Worm (Caenorhabditis elegans) whole organism, L3 larva: ENCODE measurements around the gene mrpl-46.

Experiments
- R02D3.7 ChIP-seq: fragments of 150-350 bp; optimal IDR thresholded peaks from 2 replicates; lab custom pipeline; 2014; ENCODE audit warnings: missing biosample characterization, missing genetic modification characterization
- ZK546.5 ChIP-seq: sonication (generic microtip); optimal IDR thresholded peaks from 2 replicates; lab custom pipeline; 2017; ENCODE audit warnings: missing biosample characterization, missing genetic modification characterization
- ama-1 ChIP-seq: fragments of 150-350 bp; optimal IDR thresholded peaks from 2 replicates; lab custom pipeline; 2018
- ceh-16 ChIP-seq: sonication (generic microtip); optimal IDR thresholded peaks from 2 replicates; lab custom pipeline; 2017; ENCODE audit warnings: missing biosample characterization, missing genetic modification characterization
- ceh-28 ChIP-seq: fragments of 150-350 bp; optimal IDR thresholded peaks from 2 replicates; lab custom pipeline; 2014; ENCODE audit warnings: missing biosample characterization, missing genetic modification reagents, missing genetic modification characterization
- daf-12 ChIP-seq: fragments of 150-350 bp; optimal IDR thresholded peaks from 2 replicates; lab custom pipeline; 2014; ENCODE audit warnings: missing biosample characterization, missing genetic modification reagents, missing genetic modification characterization
- egl-27 ChIP-seq: sonication (generic microtip); optimal IDR thresholded peaks from 4 replicates; lab custom pipeline; 2017; ENCODE audit warnings: missing biosample characterization, missing genetic modification reagents, missing genetic modification characterization
- elt-1 ChIP-seq: fragments of 150-350 bp; optimal IDR thresholded peaks from 2 replicates; lab custom pipeline; 2014; ENCODE audit warnings: missing biosample characterization, missing genetic modification characterization
- elt-2 ChIP-seq: sonication (generic microtip); optimal IDR thresholded peaks from 2 replicates; lab custom pipeline; 2016; ENCODE audit warnings: missing genetic modification reagents, mild to moderate bottlenecking, missing genetic modification characterization, missing compliant biosample characterization
- elt-3 ChIP-seq, 3 experiments: fragments of 150-350 bp in 1 of 3; sonication (generic microtip) in 2 of 3; optimal IDR thresholded peaks; 2 replicates in 2 of 3; 4 replicates in 1 of 3; lab custom pipeline; 2014 to 2017; ENCODE audit warnings: missing biosample characterization in 3 of 3, missing genetic modification characterization in 3 of 3
- fos-1 ChIP-seq: fragments of 150-350 bp; optimal IDR thresholded peaks from 2 replicates; lab custom pipeline; 2014; ENCODE audit warnings: missing biosample characterization, missing genetic modification characterization
- hmg-11 ChIP-seq: sonication (generic microtip); optimal IDR thresholded peaks from 2 replicates; lab custom pipeline; 2016; ENCODE audit warnings: missing genetic modification characterization, missing compliant biosample characterization
- jun-1 ChIP-seq: fragments of 150-350 bp; optimal IDR thresholded peaks from 2 replicates; lab custom pipeline; 2014; ENCODE audit warnings: missing biosample characterization, missing genetic modification reagents, missing genetic modification characterization
- lin-15B ChIP-seq: fragments of 150-350 bp; optimal IDR thresholded peaks from 2 replicates; lab custom pipeline; 2014; ENCODE audit warnings: missing biosample characterization, missing genetic modification characterization
- lin-39 ChIP-seq: fragments of 150-350 bp; optimal IDR thresholded peaks from 2 replicates; lab custom pipeline; 2018; ENCODE audit warnings: missing biosample characterization, missing genetic modification reagents, missing genetic modification characterization
- lsy-12 ChIP-seq: sonication (generic microtip); optimal IDR thresholded peaks from 2 replicates; lab custom pipeline; 2016; ENCODE audit warnings: mild to moderate bottlenecking, missing genetic modification characterization, missing compliant biosample characterization
- mdl-1 ChIP-seq: fragments of 150-350 bp; optimal IDR thresholded peaks from 2 replicates; lab custom pipeline; 2014; ENCODE audit warnings: missing biosample characterization, missing genetic modification characterization
- nhr-12 ChIP-seq: fragments of 150-350 bp; optimal IDR thresholded peaks from 2 replicates; lab custom pipeline; 2014; ENCODE audit warnings: missing biosample characterization, missing genetic modification characterization
- nhr-23 ChIP-seq: fragments of 150-350 bp; optimal IDR thresholded peaks from 2 replicates; lab custom pipeline; 2014; ENCODE audit warnings: missing biosample characterization, missing genetic modification reagents, missing genetic modification characterization
- nhr-237 ChIP-seq: fragments of 150-350 bp; optimal IDR thresholded peaks from 2 replicates; lab custom pipeline; 2014; ENCODE audit warnings: missing biosample characterization, missing genetic modification characterization
- nhr-25 ChIP-seq: sonication (generic microtip); optimal IDR thresholded peaks from 2 replicates; lab custom pipeline; 2017; ENCODE audit warnings: missing biosample characterization, missing genetic modification characterization
- nhr-43 ChIP-seq: sonication (generic microtip); optimal IDR thresholded peaks from 2 replicates; lab custom pipeline; 2016; ENCODE audit warnings: mild to moderate bottlenecking, missing genetic modification characterization, missing compliant biosample characterization; ENCODE audit not compliant: poor library complexity, severe bottlenecking
- nhr-67 ChIP-seq: fragments of 150-350 bp; optimal IDR thresholded peaks from 2 replicates; lab custom pipeline; 2014; ENCODE audit warnings: missing biosample characterization, missing genetic modification characterization
- nhr-77 ChIP-seq: fragments of 150-350 bp; optimal IDR thresholded peaks from 2 replicates; lab custom pipeline; 2014; ENCODE audit warnings: missing biosample characterization, missing genetic modification characterization
- pha-4 ChIP-seq: fragments of 150-350 bp; optimal IDR thresholded peaks from 2 replicates; lab custom pipeline; 2014; ENCODE audit warnings: missing biosample characterization, missing genetic modification reagents, missing genetic modification characterization
- pqm-1 ChIP-seq: fragments of 150-350 bp; optimal IDR thresholded peaks from 2 replicates; lab custom pipeline; 2017; ENCODE audit warnings: missing biosample characterization, missing genetic modification characterization, inconsistent platforms
- sea-2 ChIP-seq: fragments of 150-350 bp; sonication (generic microtip); optimal IDR thresholded peaks from 4 replicates; lab custom pipeline; 2014; ENCODE audit warnings: missing biosample characterization, missing genetic modification reagents, missing genetic modification characterization
- skn-1 ChIP-seq: fragments of 150-350 bp; optimal IDR thresholded peaks from 2 replicates; lab custom pipeline; 2014; ENCODE audit warnings: missing biosample characterization, missing genetic modification characterization
- tbx-2 ChIP-seq: sonication (generic microtip); optimal IDR thresholded peaks from 2 replicates; lab custom pipeline; 2016; ENCODE audit warnings: mild to moderate bottlenecking, missing genetic modification characterization, missing compliant biosample characterization
- unc-62 ChIP-seq: fragments of 150-350 bp; sonication (generic microtip); optimal IDR thresholded peaks from 4 replicates; lab custom pipeline; 2014; ENCODE audit warnings: missing biosample characterization, missing genetic modification reagents, missing genetic modification characterization
- zag-1 ChIP-seq: fragments of 150-350 bp; optimal IDR thresholded peaks from 2 replicates; lab custom pipeline; 2014; ENCODE audit warnings: missing biosample characterization, missing genetic modification characterization
- ztf-11 ChIP-seq: fragments of 150-350 bp; optimal IDR thresholded peaks from 2 replicates; lab custom pipeline; 2014; ENCODE audit warnings: missing biosample characterization, missing genetic modification characterization

The mrpl-46 gene

ce11 chrIV:760267-760666, 40.4 kb upstream of the mrpl-46 start, which contains the start of gene gst-40:
TSS of gene gst-40 (plus strand) at chrIV:760502.
- no peak for TF ChIP-seq mdl-1 (tag; lab: Kevin White, UChicago)
- no peak for TF ChIP-seq lsy-12
- TF ChIP-seq hmg-11 (tag; lab: Kevin White, UChicago) = peak; percentile 1

DNA sequence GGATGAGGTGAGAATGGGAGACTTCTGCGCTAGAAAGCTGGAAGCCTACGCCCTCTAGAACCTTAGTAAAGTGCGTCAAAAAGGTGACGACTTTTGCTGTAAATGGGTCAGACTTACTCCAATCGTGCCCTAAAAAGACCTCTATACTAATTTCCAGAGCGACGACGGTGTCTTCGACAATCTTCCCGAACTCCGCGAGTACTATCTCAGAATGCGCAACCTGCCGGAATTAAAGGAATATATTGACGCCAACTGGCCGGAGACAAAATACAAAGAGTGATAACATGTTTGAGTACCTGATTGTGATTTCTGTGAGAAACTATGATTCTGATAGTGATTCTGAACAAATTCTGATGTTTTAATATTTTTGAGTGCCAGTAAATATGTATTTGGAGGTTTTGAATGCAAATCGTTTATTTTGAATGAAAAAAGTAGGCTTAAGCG, 38.6 kb upstream of the mrpl-46 start:
- TF ChIP-seq lin-15B (tag; lab: Kevin White, UChicago) (no peak), sea-2 (GFP tag; lab: Kevin White, UChicago) (no peak), jun-1 (no peak), pqm-1 (no peak), tbx-2 (tag; lab: Kevin White, UChicago) (no peak), elt-2 (tag; lab: Kevin White, UChicago) (no peak), elt-1 (tag; lab: Kevin White, UChicago) (no peak), mdl-1 (tag; lab: Kevin White, UChicago) (no peak), unc-62 (GFP tag; lab: Kevin White, UChicago) (no peak), ceh-28 (tag; lab: Kevin White, UChicago) (no peak), ceh-16 (tag; lab: Kevin White, UChicago) (no peak), nhr-43 (tag; lab: Kevin White, UChicago) (peak; percentile 22), lin-39 (tag; lab: Kevin White, UChicago) (no peak), nhr-67 (no peak), zag-1 (tag; lab: Kevin White, UChicago) (no peak), elt-3 (tag; optimal IDR thresholded peaks at IDR 0.05; lab: Kevin White, UChicago) (peak in 1 of 3 experiments; percentile 36), pha-4 (tag; lab: Kevin White, UChicago) (no peak), ama-1 (lab: Kevin White, UChicago) (peak; percentile 82), daf-12 (tag; lab: Kevin White, UChicago) (no peak), nhr-77 (tag; lab: Kevin White, UChicago) (no peak), ztf-11 (tag; lab: Kevin White, UChicago) (no peak), nhr-25 (peak; percentile 5), nhr-23 (peak; percentile 49), nhr-12 (tag; lab: Kevin White, UChicago) (no peak)

DNA sequence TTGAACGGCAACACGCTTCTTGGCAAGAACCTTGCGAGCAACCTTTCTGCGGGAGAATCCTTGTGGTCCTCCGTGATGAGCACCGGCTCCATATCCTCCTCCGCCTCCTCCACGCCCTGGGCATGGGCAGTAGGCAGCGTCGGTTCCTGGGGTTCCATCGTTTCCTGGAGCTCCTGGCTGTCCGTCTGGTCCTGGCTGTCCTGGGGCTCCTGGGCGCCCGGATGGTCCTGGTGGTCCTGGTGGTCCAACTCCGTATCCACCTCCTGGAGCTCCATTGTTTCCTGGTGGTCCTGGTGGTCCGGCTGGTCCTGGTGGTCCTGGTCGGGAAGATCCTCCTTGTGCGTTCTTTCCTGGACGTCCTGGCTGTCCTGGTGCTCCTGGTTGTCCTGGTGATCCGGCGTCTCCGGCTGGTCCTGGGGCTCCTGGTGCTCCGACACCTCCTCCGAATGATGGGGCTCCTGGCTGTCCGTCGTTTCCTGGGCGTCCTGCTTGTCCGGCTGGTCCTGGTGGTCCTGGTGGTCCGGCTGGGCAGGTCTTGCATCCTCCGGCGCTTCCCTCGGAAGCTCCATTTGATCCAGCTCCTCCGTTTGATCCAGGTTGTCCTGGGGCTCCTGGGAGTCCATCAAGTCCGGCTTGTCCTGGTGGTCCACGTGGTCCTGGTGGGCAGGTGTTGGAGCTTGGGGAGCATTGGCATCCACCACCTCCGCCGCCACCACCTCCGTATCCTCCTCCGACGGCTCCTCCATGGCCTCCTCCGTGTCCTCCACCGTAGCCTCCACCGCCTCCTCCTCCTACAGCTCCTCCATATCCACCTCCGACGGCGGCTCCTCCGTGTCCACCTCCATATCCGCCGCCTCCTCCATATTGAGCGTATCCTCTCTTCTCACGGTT, 37.9 kb upstream of the mrpl-46 start:
- TF ChIP-seq egl-27 (tag; lab: Kevin White, UChicago) (no peak), nhr-67 (no peak), ceh-16 (tag; lab: Kevin White, UChicago) (no peak), R02D3.7 (tag; lab: Kevin White, UChicago) (no peak), nhr-237 (tag; lab: Kevin White, UChicago) (no peak), skn-1 (no peak), elt-1 (tag; lab: Kevin White, UChicago) (no peak), elt-3 (tag; optimal IDR thresholded peaks at IDR 0.05; lab: Kevin White, UChicago) (no peak), ama-1 (lab: Kevin White, UChicago) (no peak), fos-1 (tag; lab: Kevin White, UChicago) (no peak), ZK546.5 (no peak), jun-1 (no peak)
- TF ChIP-seq, all 47 proteins: peak for 0

DNA sequence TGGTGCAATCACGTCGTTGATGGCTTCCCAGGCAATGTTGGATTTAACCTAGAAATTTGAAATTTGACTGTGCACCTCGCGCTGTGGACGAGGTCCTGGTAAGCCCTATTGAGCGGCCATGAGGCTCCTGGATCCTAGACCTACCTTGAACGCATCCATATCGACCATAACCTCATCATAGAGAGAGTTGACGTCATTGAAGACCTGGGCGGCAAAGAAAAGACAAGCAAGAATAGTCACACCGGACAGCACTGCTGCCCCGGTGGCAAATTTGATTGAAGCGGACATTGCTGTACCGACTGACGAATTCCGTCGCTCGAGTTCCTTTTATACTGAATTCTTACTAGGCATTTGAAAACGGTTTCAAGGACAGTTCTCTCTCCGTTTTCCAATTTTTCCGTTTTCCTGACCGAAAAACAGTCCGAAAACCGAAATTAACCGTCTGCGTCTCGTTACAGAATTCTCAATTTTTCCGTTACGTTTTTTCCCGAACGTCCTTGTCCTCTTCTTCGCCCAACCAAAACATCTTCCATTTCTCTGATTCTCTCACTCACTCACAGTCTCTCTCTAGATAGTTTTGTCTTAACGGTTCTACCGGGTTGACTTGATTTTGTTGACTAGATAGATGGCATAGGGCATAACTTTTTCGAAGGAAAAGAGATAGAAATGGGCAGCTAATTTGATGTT, 37.1 kb upstream of the mrpl-46 start, which contains the start of gene col-103:
TSS of gene col-103 (minus strand) at position 302 of the 687 bp plus-strand sequence.
- TF ChIP-seq nhr-23 (peak; percentile 23), ama-1 (lab: Kevin White, UChicago) (peak; percentile 88), unc-62 (GFP tag; lab: Kevin White, UChicago) (peak; percentile 14), pqm-1 (no peak)
- TF ChIP-seq, all 47 proteins: peak for 3
